Worm (Caenorhabditis elegans) whole organism, L2 larva: ENCODE measurements around the gene nspd-6.

Experiments used
- C34F6.9 ChIP-seq: fragments of 150-350 bp; optimal IDR thresholded peaks from 2 replicates; lab custom pipeline; 2014; ENCODE audit warnings: missing biosample characterization, missing genetic modification characterization
- F13H6.1 ChIP-seq: sonication (generic microtip); optimal IDR thresholded peaks from 2 replicates; lab custom pipeline; 2016; ENCODE audit warnings: missing genetic modification characterization, missing compliant biosample characterization
- Y55F3AM.14 ChIP-seq: fragments of 200-800 bp; sonication (Bioruptor generic); optimal IDR thresholded peaks from 2 replicates; lab custom pipeline; 2018; ENCODE audit warnings: mild to moderate bottlenecking, missing genetic modification characterization, missing compliant biosample characterization
- ZK546.5 ChIP-seq: sonication (generic microtip); optimal IDR thresholded peaks from 2 replicates; lab custom pipeline; 2017; ENCODE audit warnings: missing biosample characterization, missing genetic modification characterization
- alr-1 ChIP-seq: fragments of 150-350 bp; optimal IDR thresholded peaks from 2 replicates; lab custom pipeline; 2014; ENCODE audit warnings: missing biosample characterization, missing genetic modification characterization
- ama-1 ChIP-seq: fragments of 150-350 bp; optimal IDR thresholded peaks from 2 replicates; lab custom pipeline; 2018; ENCODE audit warnings: inconsistent platforms
- blmp-1 ChIP-seq: sonication (generic microtip); optimal IDR thresholded peaks from 2 replicates; lab custom pipeline; 2017; ENCODE audit warnings: missing genetic modification characterization, mild to moderate bottlenecking, missing compliant biosample characterization, antibody characterized with exemption, moderate library complexity; ENCODE audit not compliant: insufficient read depth
- ceh-82 ChIP-seq: fragments of 150-350 bp; optimal IDR thresholded peaks from 2 replicates; lab custom pipeline; 2014; ENCODE audit warnings: missing biosample characterization, missing genetic modification characterization
- crh-2 ChIP-seq: sonication (generic microtip); optimal IDR thresholded peaks from 2 replicates; lab custom pipeline; 2017; ENCODE audit warnings: missing biosample characterization, missing genetic modification characterization
- dmd-4 ChIP-seq: sonication (generic microtip); optimal IDR thresholded peaks from 2 replicates; lab custom pipeline; 2017; ENCODE audit warnings: missing biosample characterization, missing genetic modification characterization
- fos-1 ChIP-seq: fragments of 150-350 bp; optimal IDR thresholded peaks from 2 replicates; lab custom pipeline; 2014; ENCODE audit warnings: missing biosample characterization, missing genetic modification characterization
- gmeb-1 ChIP-seq: fragments of 150-350 bp; optimal IDR thresholded peaks from 2 replicates; lab custom pipeline; 2014; ENCODE audit warnings: missing biosample characterization, missing genetic modification characterization
- lin-11 ChIP-seq: fragments of 150-350 bp; sonication (generic microtip); optimal IDR thresholded peaks from 2 replicates; lab custom pipeline; 2014; ENCODE audit warnings: missing biosample characterization, missing genetic modification characterization, inconsistent platforms, mixed read lengths
- lin-13 ChIP-seq: fragments of 150-350 bp; optimal IDR thresholded peaks from 2 replicates; lab custom pipeline; 2014; ENCODE audit warnings: missing biosample characterization, missing genetic modification reagents, missing genetic modification characterization
- lin-39 ChIP-seq: fragments of 150-350 bp; optimal IDR thresholded peaks from 2 replicates; lab custom pipeline; 2014; ENCODE audit warnings: missing biosample characterization, missing genetic modification reagents, missing genetic modification characterization
- lsy-2 ChIP-seq, 2 experiments: fragments of 150-350 bp in 1 of 2; sonication (generic microtip) in 1 of 2; optimal IDR thresholded peaks; 2 replicates each; lab custom pipeline; 2014 to 2017; ENCODE audit warnings: missing biosample characterization in 2 of 2, missing genetic modification characterization in 2 of 2
- mab-5 ChIP-seq: fragments of 150-350 bp; optimal IDR thresholded peaks from 2 replicates; lab custom pipeline; 2014; ENCODE audit warnings: missing biosample characterization, missing genetic modification characterization
- nhr-10 ChIP-seq: sonication (generic microtip); optimal IDR thresholded peaks from 2 replicates; lab custom pipeline; 2017; ENCODE audit warnings: missing biosample characterization, missing genetic modification characterization
- nhr-12 ChIP-seq: fragments of 150-350 bp; optimal IDR thresholded peaks from 2 replicates; lab custom pipeline; 2014; ENCODE audit warnings: missing biosample characterization, missing genetic modification characterization
- nhr-129 ChIP-seq: fragments of 150-350 bp; optimal IDR thresholded peaks from 2 replicates; lab custom pipeline; 2014; ENCODE audit warnings: missing biosample characterization, missing genetic modification characterization
- nhr-21 ChIP-seq: fragments of 150-350 bp; optimal IDR thresholded peaks from 2 replicates; lab custom pipeline; 2014; ENCODE audit warnings: missing biosample characterization, missing genetic modification characterization
- nhr-23 ChIP-seq: fragments of 150-350 bp; optimal IDR thresholded peaks from 2 replicates; lab custom pipeline; 2014; ENCODE audit warnings: missing biosample characterization, missing genetic modification reagents, missing genetic modification characterization
- nhr-25 ChIP-seq: fragments of 150-350 bp; sonication (generic microtip); optimal IDR thresholded peaks from 3 replicates; lab custom pipeline; 2014; ENCODE audit warnings: missing biosample characterization, missing genetic modification characterization
- peb-1 ChIP-seq: fragments of 150-350 bp; optimal IDR thresholded peaks from 2 replicates; lab custom pipeline; 2014; ENCODE audit warnings: missing biosample characterization, missing genetic modification characterization
- skn-1 ChIP-seq: sonication (generic microtip); optimal IDR thresholded peaks from 2 replicates; lab custom pipeline; 2017; ENCODE audit warnings: missing biosample characterization, missing genetic modification characterization
- sma-3 ChIP-seq: sonication (generic microtip); optimal IDR thresholded peaks from 2 replicates; lab custom pipeline; 2016; ENCODE audit warnings: missing genetic modification reagents, missing genetic modification characterization, missing compliant biosample characterization
- sma-9 ChIP-seq, 2 experiments: fragments of 150-350 bp in 1 of 2; sonication (generic microtip) in 1 of 2; optimal IDR thresholded peaks; 2 replicates each; lab custom pipeline; 2014 to 2016; ENCODE audit warnings: missing genetic modification characterization in 2 of 2, mild to moderate bottlenecking in 1 of 2, missing biosample characterization in 1 of 2, missing compliant biosample characterization in 1 of 2, missing genetic modification reagents in 1 of 2, moderate library complexity in 1 of 2
- unc-55 ChIP-seq: fragments of 150-350 bp; sonication (generic microtip); optimal IDR thresholded peaks from 3 replicates; lab custom pipeline; 2014; ENCODE audit warnings: missing biosample characterization, missing genetic modification reagents, missing genetic modification characterization
- unc-62 ChIP-seq: fragments of 150-350 bp; optimal IDR thresholded peaks from 2 replicates; lab custom pipeline; 2014; ENCODE audit warnings: missing biosample characterization, missing genetic modification reagents, missing genetic modification characterization
- zag-1 ChIP-seq: fragments of 150-350 bp; optimal IDR thresholded peaks from 2 replicates; lab custom pipeline; 2014; ENCODE audit warnings: missing biosample characterization, missing genetic modification characterization
- ztf-1 ChIP-seq: fragments of 200-800 bp; sonication (Bioruptor generic); conservative IDR thresholded peaks from 2 replicates; pipeline ENCODE4 v1.3.6; 2022; ENCODE audit warnings: missing genetic modification characterization, missing compliant biosample characterization
- ztf-11 ChIP-seq: sonication (generic microtip); optimal IDR thresholded peaks from 2 replicates; lab custom pipeline; 2017; ENCODE audit warnings: missing biosample characterization, missing genetic modification characterization

The nspd-6 gene

DNA sequence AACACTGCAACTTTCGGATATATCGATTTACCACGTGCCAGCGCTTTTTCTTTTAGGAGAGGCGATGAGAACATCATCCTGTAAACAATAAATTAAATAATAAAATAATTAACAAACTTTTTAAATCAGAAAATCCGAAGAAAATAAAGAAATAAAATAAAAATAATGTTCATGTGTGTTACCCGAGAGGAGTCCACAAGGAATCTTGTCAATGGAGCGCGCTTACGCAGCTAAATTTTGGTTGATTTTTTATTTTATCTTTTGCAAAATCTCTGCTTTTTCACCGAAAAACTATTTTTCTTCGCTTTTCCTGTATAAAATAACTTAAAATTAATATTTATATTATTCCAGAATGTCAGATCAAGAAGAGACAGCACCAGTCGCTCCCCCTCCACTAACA, 5.4 kb downstream of the nspd-6 start, which contains the start of the genes C24D10.6 and C24D10.4:
Gene C24D10.6, minus strand, starts transcription at position 78 of the 400 bp plus-strand sequence.
Gene C24D10.4, plus strand, starts transcription at position 352 of the 400 bp plus-strand sequence.
- TF ChIP-seq skn-1 (tag; lab: Kevin White, UChicago) (no peak), nhr-23 (tag; lab: Kevin White, UChicago) (no peak), gmeb-1 (tag; lab: Kevin White, UChicago) (peak; percentile 72), lin-13 (GFP tag; lab: Kevin White, UChicago) (peak; percentile 36), ztf-1 (GFP tag; lab: Robert Waterston, UW) (no peak), blmp-1 (tag; lab: Kevin White, UChicago) (no peak), zag-1 (no peak), lsy-2 (tag; optimal IDR thresholded peaks at IDR 0.05; lab: Kevin White, UChicago) (peak; percentile 26 to 80), crh-2 (tag; lab: Kevin White, UChicago) (peak; percentile 30), C34F6.9 (tag; lab: Kevin White, UChicago) (peak; percentile 75), sma-3 (GFP tag; lab: Kevin White, UChicago) (peak; percentile 34), ZK546.5 (no peak), nhr-25 (tag; lab: Kevin White, UChicago) (no peak), sma-9 (GFP tag; optimal IDR thresholded peaks at IDR 0.05; lab: Kevin White, UChicago) (peak; percentile 21), sma-9 (tag; optimal IDR thresholded peaks at IDR 0.05; lab: Kevin White, UChicago) (no peak), lin-11 (tag; lab: Kevin White, UChicago) (no peak), unc-55 (GFP tag; lab: Kevin White, UChicago) (peak; percentile 78)

DNA sequence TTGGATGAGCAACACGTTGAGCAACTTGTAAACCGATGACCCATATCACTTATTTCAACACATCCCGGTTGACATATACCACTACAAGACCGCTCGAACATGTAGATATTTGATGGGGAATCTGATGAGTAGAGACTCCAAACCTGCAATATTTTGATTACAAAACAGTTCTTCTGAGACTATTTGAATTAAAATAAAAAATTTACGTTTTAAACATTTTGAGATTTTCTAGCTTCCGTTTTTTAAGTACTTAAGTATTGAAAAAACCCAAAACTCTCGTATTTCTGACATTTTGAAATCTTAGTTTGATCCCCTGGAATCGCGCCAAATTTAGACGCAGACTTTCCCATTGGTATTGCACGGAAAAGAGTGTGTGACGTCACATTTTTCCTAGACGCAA, 8.3 kb downstream of the nspd-6 start, which contains the start of gene C24D10.49:
Gene C24D10.49, minus strand, starts transcription at position 101 of the 400 bp plus-strand sequence.
- TF ChIP-seq lin-11 (tag; lab: Kevin White, UChicago) = no peak
- no peak for TF ChIP-seq mab-5
- no peak for TF ChIP-seq skn-1 (tag; lab: Kevin White, UChicago)
- no peak for TF ChIP-seq nhr-129 (tag; lab: Kevin White, UChicago)
- TF ChIP-seq sma-9 (GFP tag; optimal IDR thresholded peaks at IDR 0.05; lab: Kevin White, UChicago) = no peak
- TF ChIP-seq sma-9 (tag; optimal IDR thresholded peaks at IDR 0.05; lab: Kevin White, UChicago) = no peak

DNA sequence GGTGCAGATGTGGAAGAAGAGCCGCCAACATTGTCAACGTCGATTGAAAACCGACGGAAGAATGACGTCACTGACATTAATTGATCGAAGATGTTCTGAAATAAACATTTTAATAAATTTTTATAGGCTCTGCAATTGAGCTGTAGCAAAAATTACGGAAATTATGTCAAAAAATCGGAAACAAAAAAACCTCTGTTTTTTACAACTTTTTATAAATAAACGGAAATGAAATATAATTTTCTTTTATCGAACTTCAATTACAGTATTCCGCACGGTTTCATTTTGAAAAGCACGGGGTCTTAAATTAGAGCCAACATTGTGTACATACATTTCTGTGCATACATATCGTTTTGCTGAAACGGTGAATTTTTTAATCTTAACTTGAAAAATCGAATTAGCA, 13.1 kb downstream of the nspd-6 start, which contains the start of gene soc-2:
Gene soc-2, minus strand, starts transcription at position 101 of the 400 bp plus-strand sequence.
- no peak for TF ChIP-seq skn-1 (tag; lab: Kevin White, UChicago)
- TF ChIP-seq lin-39 (tag; lab: Kevin White, UChicago) = no peak
- no peak for TF ChIP-seq lin-11 (tag; lab: Kevin White, UChicago)
- no peak for TF ChIP-seq Y55F3AM.14 (GFP tag; lab: Kevin White, UChicago)
- TF ChIP-seq nhr-10 (tag; lab: Kevin White, UChicago) = no peak
- TF ChIP-seq ama-1 (lab: Kevin White, UChicago) = no peak
- TF ChIP-seq F13H6.1 = no peak
- TF ChIP-seq nhr-12 (tag; lab: Kevin White, UChicago) = no peak
- no peak for TF ChIP-seq nhr-23 (tag; lab: Kevin White, UChicago)
- TF ChIP-seq ztf-11 (tag; lab: Kevin White, UChicago) = no peak
- no peak for TF ChIP-seq mab-5
- no peak for TF ChIP-seq dmd-4 (tag; lab: Kevin White, UChicago)
- TF ChIP-seq peb-1 (tag; lab: Kevin White, UChicago) = no peak

DNA sequence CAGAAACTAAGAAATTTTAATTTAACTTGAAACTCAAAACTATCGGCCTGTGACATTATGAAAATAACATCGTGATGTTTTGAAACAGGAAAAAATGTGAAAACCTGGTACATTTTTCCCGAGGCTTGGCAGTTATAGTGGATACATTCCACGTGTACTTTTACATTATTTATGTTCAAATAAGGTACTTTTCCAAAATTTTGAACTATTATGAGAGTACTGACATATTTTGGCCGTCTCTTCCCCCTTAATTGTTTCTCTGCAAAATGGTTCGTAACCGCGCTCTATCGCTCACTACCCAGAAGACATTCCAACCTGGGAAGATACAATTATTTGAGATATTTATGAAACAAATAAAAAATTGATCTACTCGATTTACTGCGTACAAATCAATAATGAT, 15.7 kb downstream of the nspd-6 start, which contains the start of gene C24D10.5:
Gene C24D10.5, plus strand, starts transcription at position 301 of the 400 bp plus-strand sequence.
- TF ChIP-seq sma-3 (GFP tag; lab: Kevin White, UChicago) = no peak
- TF ChIP-seq alr-1 (tag; lab: Kevin White, UChicago) = no peak
- TF ChIP-seq unc-62 (GFP tag; lab: Kevin White, UChicago) = no peak
- TF ChIP-seq, all 48 proteins: peak for 0

DNA sequence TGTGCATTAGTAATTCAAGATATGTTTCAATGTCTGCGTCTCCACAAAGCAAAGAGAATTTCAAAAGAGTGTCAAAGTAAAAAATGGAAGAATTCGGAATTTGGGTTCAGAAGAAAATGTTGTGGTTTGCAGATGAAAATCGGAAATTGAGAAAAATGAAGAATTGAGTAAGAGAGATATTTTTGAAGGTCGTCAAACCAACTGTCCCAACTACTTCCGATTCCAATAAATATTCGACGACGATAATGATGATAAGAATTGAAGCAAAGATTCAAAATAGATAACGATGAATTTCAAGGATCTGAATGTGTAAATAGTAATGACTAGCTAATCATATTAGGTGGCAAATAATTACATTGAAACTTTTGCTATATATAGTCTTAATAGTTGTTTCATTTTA, 25.6 kb downstream of the nspd-6 start:
- TF ChIP-seq nhr-25 (tag; lab: Kevin White, UChicago) (peak; percentile 16), fos-1 (peak; percentile 4), lsy-2 (tag; optimal IDR thresholded peaks at IDR 0.05; lab: Kevin White, UChicago) (peak in 1 of 2 experiments; percentile 7), ama-1 (lab: Kevin White, UChicago) (no peak), sma-3 (GFP tag; lab: Kevin White, UChicago) (no peak), sma-9 (GFP tag; optimal IDR thresholded peaks at IDR 0.05; lab: Kevin White, UChicago) (peak; percentile 1), sma-9 (tag; optimal IDR thresholded peaks at IDR 0.05; lab: Kevin White, UChicago) (no peak), crh-2 (tag; lab: Kevin White, UChicago) (peak; percentile 15), C34F6.9 (tag; lab: Kevin White, UChicago) (peak; percentile 20), nhr-21 (no peak), ceh-82 (tag; lab: Kevin White, UChicago) (no peak), lin-13 (GFP tag; lab: Kevin White, UChicago) (no peak), nhr-23 (tag; lab: Kevin White, UChicago) (no peak), unc-55 (GFP tag; lab: Kevin White, UChicago) (peak; percentile 33)
